Worm (Caenorhabditis elegans) whole organism, mixed stage, embryonic: Measurements from ENCODE around the gene irld-67.

Source experiments
- M03D4.4 ChIP-seq: sonication (generic microtip); optimal IDR thresholded peaks from 2 replicates; lab custom pipeline; 2017; ENCODE audit warnings: mild to moderate bottlenecking, missing genetic modification characterization, missing compliant biosample characterization
- bed-3 ChIP-seq: fragments of 200-800 bp; sonication (Bioruptor generic); optimal IDR thresholded peaks from 3 replicates; lab custom pipeline; 2018; ENCODE audit warnings: mild to moderate bottlenecking, missing genetic modification characterization, moderate library complexity, missing compliant biosample characterization
- blmp-1 ChIP-seq: fragments of 150-350 bp; optimal IDR thresholded peaks from 2 replicates; lab custom pipeline; 2014; ENCODE audit warnings: missing biosample characterization, missing genetic modification characterization
- ceh-39 ChIP-seq: fragments of 150-350 bp; optimal IDR thresholded peaks from 2 replicates; lab custom pipeline; 2014; ENCODE audit warnings: missing biosample characterization, missing genetic modification characterization
- ceh-43 ChIP-seq: fragments of 200-800 bp; sonication (Bioruptor generic); optimal IDR thresholded peaks from 2 replicates; lab custom pipeline; 2018; ENCODE audit warnings: mild to moderate bottlenecking, missing genetic modification characterization, moderate library complexity, missing compliant biosample characterization
- ceh-83 ChIP-seq: fragments of 200-800 bp; sonication (Bioruptor generic); optimal IDR thresholded peaks from 2 replicates; lab custom pipeline; 2018; ENCODE audit warnings: mild to moderate bottlenecking, missing genetic modification characterization, missing compliant biosample characterization
- ces-1 ChIP-seq: fragments of 150-350 bp; optimal IDR thresholded peaks from 2 replicates; lab custom pipeline; 2014; ENCODE audit warnings: missing biosample characterization, missing genetic modification reagents, missing genetic modification characterization
- cnd-1 ChIP-seq: fragments of 200-800 bp; sonication (Bioruptor generic); optimal IDR thresholded peaks from 2 replicates; lab custom pipeline; 2018; ENCODE audit warnings: mild to moderate bottlenecking, missing genetic modification characterization, missing compliant biosample characterization
- drap-1 ChIP-seq: fragments of 200-800 bp; sonication (Bioruptor generic); optimal IDR thresholded peaks from 3 replicates; lab custom pipeline; 2018; ENCODE audit warnings: mild to moderate bottlenecking, missing genetic modification characterization, missing compliant biosample characterization
- elt-1 ChIP-seq: sonication (generic microtip); optimal IDR thresholded peaks from 2 replicates; lab custom pipeline; 2017; ENCODE audit warnings: missing genetic modification characterization, mild to moderate bottlenecking, missing compliant biosample characterization, antibody characterized with exemption, moderate library complexity, borderline replicate concordance; ENCODE audit not compliant: insufficient read depth
- elt-3 ChIP-seq: fragments of 150-350 bp; optimal IDR thresholded peaks from 2 replicates; lab custom pipeline; 2014; ENCODE audit warnings: missing biosample characterization, missing genetic modification characterization
- flh-1 ChIP-seq: fragments of 200-800 bp; sonication (Bioruptor generic); optimal IDR thresholded peaks from 2 replicates; lab custom pipeline; 2018; ENCODE audit warnings: mild to moderate bottlenecking, missing genetic modification characterization, moderate library complexity, missing compliant biosample characterization
- ham-2 ChIP-seq: fragments of 200-800 bp; sonication (Bioruptor generic); optimal IDR thresholded peaks from 2 replicates; lab custom pipeline; 2018; ENCODE audit warnings: mild to moderate bottlenecking, missing genetic modification characterization, missing compliant biosample characterization
- hlh-1 ChIP-seq: fragments of 150-350 bp; optimal IDR thresholded peaks from 2 replicates; lab custom pipeline; 2014; ENCODE audit warnings: missing biosample characterization, missing genetic modification reagents, missing genetic modification characterization
- lin-13 ChIP-seq: fragments of 150-350 bp; optimal IDR thresholded peaks from 2 replicates; lab custom pipeline; 2014; ENCODE audit warnings: missing biosample characterization, missing genetic modification characterization
- lsy-2 ChIP-seq: fragments of 150-350 bp; optimal IDR thresholded peaks from 2 replicates; lab custom pipeline; 2014; ENCODE audit warnings: missing biosample characterization, missing genetic modification characterization
- mab-5 ChIP-seq: fragments of 150-350 bp; optimal IDR thresholded peaks from 2 replicates; lab custom pipeline; 2014; ENCODE audit warnings: missing biosample characterization, missing genetic modification characterization
- nhr-12 ChIP-seq: fragments of 150-350 bp; optimal IDR thresholded peaks from 2 replicates; lab custom pipeline; 2014; ENCODE audit warnings: missing biosample characterization, missing genetic modification characterization
- nhr-2 ChIP-seq: fragments of 150-350 bp; optimal IDR thresholded peaks from 2 replicates; lab custom pipeline; 2014; ENCODE audit warnings: missing biosample characterization, missing genetic modification characterization
- nhr-237 ChIP-seq: fragments of 150-350 bp; optimal IDR thresholded peaks from 2 replicates; lab custom pipeline; 2014; ENCODE audit warnings: missing biosample characterization, missing genetic modification characterization
- nhr-28 ChIP-seq: fragments of 150-350 bp; optimal IDR thresholded peaks from 2 replicates; lab custom pipeline; 2014; ENCODE audit warnings: missing biosample characterization, missing genetic modification characterization
- nhr-76 ChIP-seq: sonication (generic microtip); optimal IDR thresholded peaks from 2 replicates; lab custom pipeline; 2017; ENCODE audit warnings: missing biosample characterization, missing genetic modification characterization
- pha-4 ChIP-seq: fragments of 150-350 bp; optimal IDR thresholded peaks from 2 replicates; lab custom pipeline; 2018; ENCODE audit warnings: missing biosample characterization, missing genetic modification reagents, missing genetic modification characterization
- sptf-1 ChIP-seq: sonication (generic microtip); optimal IDR thresholded peaks from 2 replicates; lab custom pipeline; 2017; ENCODE audit warnings: mild to moderate bottlenecking, missing genetic modification characterization, moderate library complexity, missing compliant biosample characterization
- tbx-8 ChIP-seq: fragments of 200-800 bp; sonication (Bioruptor generic); optimal IDR thresholded peaks from 2 replicates; lab custom pipeline; 2018; ENCODE audit warnings: mild to moderate bottlenecking, missing genetic modification characterization, moderate library complexity, missing compliant biosample characterization
- unc-120 ChIP-seq: sonication (generic microtip); optimal IDR thresholded peaks from 2 replicates; lab custom pipeline; 2017; ENCODE audit warnings: missing genetic modification characterization, missing compliant biosample characterization; ENCODE audit not compliant: poor library complexity, severe bottlenecking
- unc-39 ChIP-seq: fragments of 150-350 bp; optimal IDR thresholded peaks from 2 replicates; lab custom pipeline; 2014; ENCODE audit warnings: missing biosample characterization, missing genetic modification characterization
- unc-62 ChIP-seq: fragments of 150-350 bp; optimal IDR thresholded peaks from 2 replicates; lab custom pipeline; 2014; ENCODE audit warnings: missing biosample characterization, missing genetic modification reagents, missing genetic modification characterization
- zip-8 ChIP-seq: fragments of 150-350 bp; optimal IDR thresholded peaks from 2 replicates; lab custom pipeline; 2014; ENCODE audit warnings: missing biosample characterization, missing genetic modification characterization
- ztf-11 ChIP-seq: fragments of 150-350 bp; optimal IDR thresholded peaks from 2 replicates; lab custom pipeline; 2014; ENCODE audit warnings: missing biosample characterization, missing genetic modification characterization

irld-67 gene

DNA sequence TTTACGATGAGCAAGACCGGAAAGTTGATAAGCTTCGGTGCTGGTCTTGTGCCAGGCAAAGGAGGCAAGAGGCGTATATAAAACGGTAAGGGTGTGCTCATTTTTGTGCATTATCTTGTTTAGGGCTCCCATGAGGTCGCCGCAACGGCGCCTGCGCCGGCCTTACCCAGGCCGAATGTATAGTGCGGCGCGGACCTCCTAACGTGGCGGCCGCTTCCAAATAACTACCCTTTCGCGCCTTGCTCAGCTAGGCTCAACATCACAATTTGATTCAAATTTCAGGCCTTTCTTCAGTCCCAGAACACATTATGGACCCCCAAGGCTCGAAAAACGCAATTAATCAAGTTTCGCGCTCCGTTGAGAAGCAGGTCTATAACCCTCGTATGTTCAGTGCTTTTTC lies 6.7 kb downstream of the irld-67 start, which contains the start of the genes ZK355.3 and ZK355.8:
Gene ZK355.3, minus strand, starts transcription at position 101 of the 400 bp plus-strand sequence.
Gene ZK355.8, plus strand, starts transcription at position 272 of the 400 bp plus-strand sequence.
- TF ChIP-seq cnd-1 (no peak), nhr-12 (tag; lab: Kevin White, UChicago) (no peak), unc-120 (tag; lab: Kevin White, UChicago) (no peak), hlh-1 (tag; lab: Kevin White, UChicago) (no peak), elt-1 (tag; lab: Kevin White, UChicago) (no peak)

DNA sequence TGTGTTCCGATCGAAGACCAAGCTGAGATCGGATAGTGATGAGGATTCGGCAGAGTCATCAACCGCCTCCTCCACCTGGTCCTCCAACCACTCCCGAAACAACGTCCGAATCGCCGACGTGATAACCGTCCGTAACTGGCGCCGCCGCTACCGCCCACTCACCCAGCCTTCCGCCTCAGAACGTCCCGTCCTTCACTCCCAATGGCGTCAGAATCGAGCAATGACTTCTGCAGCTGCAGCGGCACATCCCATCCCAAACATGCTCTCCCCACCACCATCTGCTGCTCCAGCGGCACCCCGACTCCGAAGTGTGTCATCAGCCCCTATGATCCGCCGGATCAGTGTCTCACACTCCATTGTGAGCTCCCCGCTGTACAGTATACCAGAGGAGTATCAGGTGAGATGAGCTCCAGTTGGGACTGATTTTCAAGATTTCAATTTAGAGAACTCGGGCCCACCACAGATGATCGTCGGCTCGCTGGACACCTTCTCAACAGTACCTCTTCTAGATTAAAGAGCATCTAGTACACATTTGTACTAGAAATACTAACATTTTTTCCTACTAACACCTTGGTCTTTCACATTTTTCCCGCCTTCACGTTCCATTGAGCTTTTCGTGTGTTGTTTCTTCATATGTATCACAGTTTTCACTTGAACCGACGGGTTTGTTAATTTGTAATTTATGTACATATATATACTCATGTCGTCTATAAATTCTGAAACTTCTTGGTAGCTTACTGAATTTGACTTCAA lies 8.3 kb downstream of the irld-67 start:
- no peak for TF ChIP-seq nhr-237 (tag; lab: Kevin White, UChicago)
- TF ChIP-seq nhr-28 (tag; lab: Kevin White, UChicago): no peak
- no peak for TF ChIP-seq flh-1 (GFP tag; lab: Kevin White, UChicago)
- no peak for TF ChIP-seq zip-8 (tag; lab: Kevin White, UChicago)
- TF ChIP-seq mab-5 (tag; lab: Kevin White, UChicago): no peak
- TF ChIP-seq M03D4.4 (tag; lab: Kevin White, UChicago): no peak
- TF ChIP-seq sptf-1 (tag; lab: Kevin White, UChicago): no peak
- TF ChIP-seq ceh-39: no peak
- TF ChIP-seq bed-3 (GFP tag; lab: Kevin White, UChicago): no peak
- TF ChIP-seq cnd-1: no peak
- TF ChIP-seq unc-120 (tag; lab: Kevin White, UChicago): no peak
- TF ChIP-seq lsy-2: no peak
- no peak for TF ChIP-seq nhr-76

DNA sequence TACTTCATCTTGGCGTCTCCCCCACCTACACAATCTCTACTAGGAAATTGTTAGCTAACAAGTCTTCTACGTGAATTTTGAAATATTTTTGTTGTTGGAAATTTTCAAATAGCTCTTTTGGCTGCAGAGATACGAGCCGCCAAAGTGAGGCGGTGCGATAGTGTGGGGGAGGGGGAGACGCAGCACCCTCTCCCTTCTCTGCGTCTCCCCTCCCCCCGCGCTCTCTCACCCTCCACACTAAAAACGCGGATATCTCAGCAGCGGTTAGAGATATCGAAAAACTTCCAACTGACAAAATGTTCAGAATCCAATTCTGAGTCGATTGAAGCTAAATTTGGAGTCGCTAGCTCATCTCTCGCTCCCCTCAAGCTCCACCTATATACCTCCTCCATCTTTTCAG lies 9.2 kb downstream of the irld-67 start:
- TF ChIP-seq nhr-76: no peak
- no peak for TF ChIP-seq nhr-2 (tag; lab: Kevin White, UChicago)
- TF ChIP-seq zip-8 (tag; lab: Kevin White, UChicago): no peak
- TF ChIP-seq pha-4 (tag; lab: Kevin White, UChicago): no peak
- TF ChIP-seq unc-39 (tag; lab: Kevin White, UChicago): no peak
- TF ChIP-seq blmp-1: no peak
- no peak for TF ChIP-seq ceh-43 (GFP tag; lab: Kevin White, UChicago)

DNA sequence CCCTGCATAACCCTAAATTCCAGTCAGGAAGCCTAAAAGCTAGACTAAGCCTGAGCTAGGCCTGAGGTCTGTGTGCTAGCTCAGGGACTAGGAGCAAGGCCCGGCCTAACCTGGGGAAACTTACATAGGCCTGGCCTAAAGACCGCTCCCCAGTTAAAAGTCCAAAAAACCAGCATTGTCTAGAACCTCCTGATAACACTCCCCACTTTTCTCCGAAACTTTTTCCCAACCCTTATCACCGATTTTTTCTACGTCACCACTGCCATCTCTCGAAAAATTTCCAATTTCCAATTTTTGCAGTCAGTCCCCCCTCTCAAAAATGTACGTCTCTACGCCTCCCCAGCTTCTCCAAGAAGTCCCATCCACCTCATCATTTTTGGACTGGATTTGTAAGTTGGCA lies 10.6 kb downstream of the irld-67 start, which contains the start of gene ZK355.2:
Gene ZK355.2, plus strand, starts transcription at position 301 of the 400 bp plus-strand sequence.
- TF ChIP-seq ham-2 (GFP tag; lab: Kevin White, UChicago) (no peak), nhr-2 (tag; lab: Kevin White, UChicago) (no peak)

DNA sequence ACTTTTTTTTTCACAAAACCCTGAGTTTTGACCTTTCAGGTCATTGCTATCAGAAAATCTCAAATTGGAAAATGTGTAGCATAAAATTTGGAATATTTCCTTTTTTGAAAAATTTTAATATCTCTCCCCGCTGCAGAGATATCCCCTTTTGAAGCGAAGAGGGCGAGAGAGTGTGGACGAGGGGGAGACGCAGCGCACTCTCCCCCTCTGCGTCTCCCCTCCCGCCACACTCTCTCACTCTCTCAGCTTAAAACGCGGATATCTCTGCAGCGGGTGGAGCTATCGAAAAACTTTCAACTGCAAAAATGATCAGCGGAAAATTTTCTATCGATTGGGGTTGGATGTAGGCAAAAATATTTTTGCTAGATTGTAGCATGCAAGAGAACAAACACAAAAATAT lies 11.5 kb downstream of the irld-67 start:
- TF ChIP-seq unc-39 (tag; lab: Kevin White, UChicago) (no peak), elt-3 (no peak), bed-3 (GFP tag; lab: Kevin White, UChicago) (no peak), blmp-1 (no peak), pha-4 (tag; lab: Kevin White, UChicago) (no peak), unc-62 (GFP tag; lab: Kevin White, UChicago) (no peak), tbx-8 (no peak), nhr-28 (tag; lab: Kevin White, UChicago) (no peak), ces-1 (GFP tag; lab: Kevin White, UChicago) (no peak), flh-1 (GFP tag; lab: Kevin White, UChicago) (no peak), hlh-1 (tag; lab: Kevin White, UChicago) (no peak), M03D4.4 (tag; lab: Kevin White, UChicago) (no peak), nhr-12 (tag; lab: Kevin White, UChicago) (no peak)

DNA sequence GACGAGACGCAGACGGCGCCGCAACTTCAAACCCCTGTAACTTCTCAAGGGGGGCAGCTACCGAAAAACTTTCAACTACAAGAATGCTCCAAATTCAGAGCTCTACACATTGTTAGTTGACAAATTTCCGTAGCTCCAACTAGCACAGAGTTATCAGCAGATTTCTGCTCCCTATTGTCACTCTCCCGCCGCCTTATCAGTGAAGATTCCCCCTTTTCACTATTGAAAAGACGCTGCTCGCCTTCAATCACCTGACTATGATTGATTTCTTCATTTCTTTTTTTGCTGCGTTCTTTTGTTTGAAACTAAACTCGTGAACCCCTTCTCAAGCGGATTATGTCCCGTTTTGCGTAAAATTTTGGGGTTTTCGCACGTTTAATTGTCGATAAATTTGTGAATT lies 11.9 kb downstream of the irld-67 start:
- no peak for TF ChIP-seq mab-5 (tag; lab: Kevin White, UChicago)
- TF ChIP-seq ceh-83 (GFP tag; lab: Kevin White, UChicago): no peak
- TF ChIP-seq drap-1 (GFP tag; lab: Kevin White, UChicago): no peak
- TF ChIP-seq ztf-11 (tag; lab: Kevin White, UChicago): no peak
- TF ChIP-seq bed-3 (GFP tag; lab: Kevin White, UChicago): no peak
- no peak for TF ChIP-seq lin-13 (tag; lab: Kevin White, UChicago)
